Fruit fly (Drosophila melanogaster) whole organism, prepupa: ENCODE data around the gene Mur2B.
A peak's percentile ranks its signal among the peaks of the same experiment; 100 is the strongest.

Source experiments
- Blimp-1 ChIP-seq: fragments of 200-800 bp; sonication (Bioruptor generic); optimal IDR thresholded peaks from 3 replicates; lab custom pipeline; 2017; ENCODE audit warnings: missing biosample characterization, missing genetic modification characterization, mild to moderate bottlenecking, moderate library complexity, missing genetic modification reagents
- CG11762 ChIP-seq: fragments of 200-800 bp; sonication (Bioruptor generic); optimal IDR thresholded peaks from 3 replicates; lab custom pipeline; 2016; ENCODE audit warnings: missing biosample characterization, missing genetic modification characterization; ENCODE audit not compliant: insufficient read depth
- CG31627 ChIP-seq: fragments of 200-800 bp; sonication (Bioruptor generic); optimal IDR thresholded peaks from 3 replicates; lab custom pipeline; 2016; ENCODE audit warnings: missing biosample characterization, missing genetic modification characterization
- CG32006 ChIP-seq: fragments of 200-800 bp; sonication (Bioruptor generic); optimal IDR thresholded peaks from 3 replicates; lab custom pipeline; 2017; ENCODE audit warnings: missing biosample characterization, mild to moderate bottlenecking, missing genetic modification characterization
- CG6854 ChIP-seq: fragments of 200-800 bp; sonication (Bioruptor generic); optimal IDR thresholded peaks from 2 replicates; lab custom pipeline; 2017; ENCODE audit warnings: missing biosample characterization, mild to moderate bottlenecking, missing genetic modification characterization
- CG8319 ChIP-seq: fragments of 200-800 bp; sonication (Bioruptor generic); optimal IDR thresholded peaks from 3 replicates; lab custom pipeline; 2016; ENCODE audit warnings: missing biosample characterization, missing genetic modification characterization
- CG8632 ChIP-seq: fragments of 200-800 bp; sonication (Bioruptor generic); optimal IDR thresholded peaks from 3 replicates; lab custom pipeline; 2016; ENCODE audit warnings: missing biosample characterization, missing genetic modification characterization
- OdsH ChIP-seq: fragments of 200-800 bp; sonication (Bioruptor generic); optimal IDR thresholded peaks from 3 replicates; lab custom pipeline; 2016; ENCODE audit warnings: missing biosample characterization, missing genetic modification characterization
- Sox14 ChIP-seq: fragments of 200-800 bp; sonication (Bioruptor generic); optimal IDR thresholded peaks from 3 replicates; lab custom pipeline; 2016; ENCODE audit warnings: missing biosample characterization, missing genetic modification characterization
- Sox15 ChIP-seq: fragments of 200-800 bp; sonication (Bioruptor generic); optimal IDR thresholded peaks from 3 replicates; lab custom pipeline; 2016; ENCODE audit warnings: missing biosample characterization, missing genetic modification characterization
- fd85E ChIP-seq: fragments of 200-800 bp; sonication (Bioruptor generic); optimal IDR thresholded peaks from 3 replicates; lab custom pipeline; 2016; ENCODE audit warnings: missing biosample characterization, missing genetic modification characterization
- salr ChIP-seq, 2 experiments: fragments of 200-800 bp; sonication (Bioruptor generic); optimal IDR thresholded peaks; 3 replicates each; lab custom pipeline; 2016 to 2018; ENCODE audit warnings: missing biosample characterization in 2 of 2, missing genetic modification characterization in 2 of 2, mild to moderate bottlenecking in 1 of 2

DNA sequence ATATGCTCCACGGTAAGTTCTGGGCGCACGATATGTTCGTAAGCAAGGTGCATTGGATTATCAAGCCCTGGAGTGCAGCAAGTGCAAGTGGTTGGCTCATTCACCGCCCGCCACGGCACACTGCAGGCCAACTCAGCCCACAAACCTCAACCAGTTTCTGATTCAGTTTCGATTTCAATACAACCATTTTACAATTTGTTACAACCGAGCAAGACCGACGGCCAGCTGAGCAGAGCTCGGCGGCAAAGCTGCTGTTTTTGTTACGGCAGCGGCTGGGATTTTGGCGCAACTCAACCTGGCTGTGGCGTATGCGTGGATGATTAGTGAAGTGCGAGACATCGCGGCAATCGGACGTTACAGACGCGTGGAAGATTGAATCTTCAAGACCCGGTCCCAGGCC lies 17.7 kb upstream of the Mur2B start, which contains the start of gene b6:
- no peak for TF ChIP-seq OdsH
- TF ChIP-seq CG11762 (GFP tag; lab: Kevin White, UChicago) = no peak
- no peak for TF ChIP-seq CG6854 (GFP tag; lab: Kevin White, UChicago)
- no peak for TF ChIP-seq CG31627 (GFP tag; lab: Kevin White, UChicago)
- TF ChIP-seq fd85E = no peak
- TF ChIP-seq CG8632 (GFP tag; lab: Kevin White, UChicago) = no peak
- TF ChIP-seq CG32006 (GFP tag; lab: Kevin White, UChicago) = no peak
- no peak for TF ChIP-seq Sox15
- TF ChIP-seq salr (GFP tag; optimal IDR thresholded peaks at IDR 0.05; lab: Kevin White, UChicago) = no peak
- TF ChIP-seq CG8319 (GFP tag; lab: Kevin White, UChicago) = no peak
- TF ChIP-seq Blimp-1 (GFP tag; lab: Kevin White, UChicago) = peak; percentile 39
- no peak for TF ChIP-seq Sox14 (GFP tag; lab: Kevin White, UChicago)
